Fruit fly (Drosophila melanogaster): ENCODE results near the gene wnd.

The wnd gene

dm6 chr3L:19634788-19635448, 665 bp downstream of the wnd start (continued):
- TF ChIP-seq nerfin-1 (tag; optimal IDR thresholded peaks at IDR 0.05) = peak; percentile 69
- TF ChIP-seq Ssrp (tag; optimal IDR thresholded peaks at IDR 0.05) = peak; percentile 69
- TF ChIP-seq CG30403 (GFP tag; optimal IDR thresholded peaks at IDR 0.05) = peak; percentile 78
- peak; percentile 74 for TF ChIP-seq CG4730 (GFP tag; IDR thresholded peaks at IDR 0.05)
- no peak for TF ChIP-seq CrebB (tag; optimal IDR thresholded peaks at IDR 0.05)
- TF ChIP-seq Atf3 (GFP tag; optimal IDR thresholded peaks at IDR 0.05) = no peak
- no peak for TF ChIP-seq tx (GFP tag; optimal IDR thresholded peaks at IDR 0.05)
- no peak for TF ChIP-seq h (optimal IDR thresholded peaks at IDR 0.05)
- peak; percentile 77 for TF ChIP-seq HLH3B (GFP tag; IDR thresholded peaks at IDR 0.05)
- no peak for TF ChIP-seq CG34376 (GFP tag; optimal IDR thresholded peaks at IDR 0.05)
- no peak for TF ChIP-seq CG1647 (GFP tag; optimal IDR thresholded peaks at IDR 0.05)
- TF ChIP-seq CG32532 (GFP tag; IDR thresholded peaks at IDR 0.05) = peak; percentile 89
- TF ChIP-seq CG17912 (GFP tag; optimal IDR thresholded peaks at IDR 0.05) = no peak
- peak; percentile 82 for TF ChIP-seq CG7271 (tag; optimal IDR thresholded peaks at IDR 0.05)
- no peak for TF ChIP-seq Dad (GFP tag; optimal IDR thresholded peaks at IDR 0.05)
- TF ChIP-seq Six4 (GFP tag; optimal IDR thresholded peaks at IDR 0.05) = peak; percentile 73
- peak; percentile 56 for TF ChIP-seq CG4820 (GFP tag; optimal IDR thresholded peaks at IDR 0.05)
- TF ChIP-seq sima (GFP tag; optimal IDR thresholded peaks at IDR 0.05) = no peak
- TF ChIP-seq CG1529 (GFP tag; optimal IDR thresholded peaks at IDR 0.05) = no peak
- TF ChIP-seq CG4617 (GFP tag; optimal IDR thresholded peaks at IDR 0.05; ENCODE audit: borderline replicate concordance) = no peak
- TF ChIP-seq CG18476 (GFP tag; optimal IDR thresholded peaks at IDR 0.05) = peak; percentile 35
- no peak for TF ChIP-seq Bgb (GFP tag; IDR thresholded peaks at IDR 0.05; ENCODE audit: partially characterized antibody)
- TF ChIP-seq otp (GFP tag; IDR thresholded peaks at IDR 0.05) = no peak
- no peak for TF ChIP-seq D (optimal IDR thresholded peaks at IDR 0.05)
- peak; percentile 64 for TF ChIP-seq D (GFP tag; optimal IDR thresholded peaks at IDR 0.05)
- no peak for TF ChIP-seq BEAF-32 (GFP tag; optimal IDR thresholded peaks at IDR 0.05)
- TF ChIP-seq ab (GFP tag; optimal IDR thresholded peaks at IDR 0.05) = no peak
- TF ChIP-seq Gsc (GFP tag; IDR thresholded peaks at IDR 0.05) = no peak
- TF ChIP-seq Med (GFP tag) = peak; percentile 81
- no peak for TF ChIP-seq ftz-f1 (GFP tag; optimal IDR thresholded peaks at IDR 0.05)
- TF ChIP-seq gfzf (GFP tag; optimal IDR thresholded peaks at IDR 0.05) = no peak
- TF ChIP-seq CG14667 (GFP tag; IDR thresholded peaks at IDR 0.05) = peak; percentile 71
- TF ChIP-seq croc (GFP tag; conservative IDR thresholded peaks at IDR 0.05) = peak; percentile 60
- TF ChIP-seq Vsx1 (GFP tag; optimal IDR thresholded peaks at IDR 0.05) = no peak
- TF ChIP-seq CG12744 (GFP tag; optimal IDR thresholded peaks at IDR 0.05) = no peak
- no peak for TF ChIP-seq CG11456 (GFP tag; IDR thresholded peaks at IDR 0.05)
- peak in 1 of 2 experiments; percentile 71 for TF ChIP-seq eve (GFP tag; optimal IDR thresholded peaks at IDR 0.05)
- no peak for TF ChIP-seq crc (GFP tag; optimal IDR thresholded peaks at IDR 0.05)
- no peak; the same call in 1 of the 2 replicates for TF ChIP-seq ap (GFP tag; IDR thresholded peaks at IDR 0.05)
- no peak for TF ChIP-seq CG17802 (tag; optimal IDR thresholded peaks at IDR 0.05)
- TF ChIP-seq ATbp (GFP tag; optimal IDR thresholded peaks at IDR 0.05) = peak; percentile 33
- TF ChIP-seq CG4328 (GFP tag; optimal IDR thresholded peaks at IDR 0.05) = no peak
- TF ChIP-seq CG6175 (GFP tag; IDR thresholded peaks at IDR 0.05) = 0 out of 3 replicates have a peak, but pooled peaks have one; percentile 12
- TF ChIP-seq ranshi (GFP tag; IDR thresholded peaks at IDR 0.05) = peak; percentile 87; the same call in 1 of the 2 replicates
- no peak for TF ChIP-seq trh (GFP tag; optimal IDR thresholded peaks at IDR 0.05)
- peak; percentile 52 for TF ChIP-seq exex (tag; optimal IDR thresholded peaks at IDR 0.05)
- TF ChIP-seq HLHmδ (GFP tag; optimal IDR thresholded peaks at IDR 0.05) = no peak
- peak; percentile 48 for TF ChIP-seq CG10543 (GFP tag; optimal IDR thresholded peaks at IDR 0.05)
- peak; percentile 79 for TF ChIP-seq CG4424 (GFP tag; optimal IDR thresholded peaks at IDR 0.05)
- no peak for TF ChIP-seq CG33213 (GFP tag; optimal IDR thresholded peaks at IDR 0.05)
- peak; percentile 48 for TF ChIP-seq CG6254 (GFP tag; optimal IDR thresholded peaks at IDR 0.05)

All from whole organism, embryonic.